Worm (Caenorhabditis elegans) whole organism, L3 larva: ENCODE measurements around the gene M01B2.8.

ENCODE experiments used
- ZK546.5 ChIP-seq: sonication (generic microtip); optimal IDR thresholded peaks from 2 replicates; lab custom pipeline; 2017; ENCODE audit warnings: missing biosample characterization, missing genetic modification characterization
- aly-2 ChIP-seq: fragments of 150-350 bp; optimal IDR thresholded peaks from 2 replicates; lab custom pipeline; 2014; ENCODE audit warnings: missing biosample characterization, missing genetic modification characterization
- ama-1 ChIP-seq: fragments of 150-350 bp; optimal IDR thresholded peaks from 2 replicates; lab custom pipeline; 2018
- ceh-82 ChIP-seq: fragments of 150-350 bp; optimal IDR thresholded peaks from 2 replicates; lab custom pipeline; 2014; ENCODE audit warnings: missing biosample characterization, missing genetic modification characterization
- ceh-9 ChIP-seq: sonication (generic microtip); optimal IDR thresholded peaks from 2 replicates; lab custom pipeline; 2018; ENCODE audit warnings: missing biosample characterization, missing genetic modification characterization
- elt-2 ChIP-seq: sonication (generic microtip); optimal IDR thresholded peaks from 2 replicates; lab custom pipeline; 2016; ENCODE audit warnings: missing genetic modification reagents, mild to moderate bottlenecking, missing genetic modification characterization, missing compliant biosample characterization
- elt-3 ChIP-seq, 3 experiments: fragments of 150-350 bp in 1 of 3; sonication (generic microtip) in 2 of 3; optimal IDR thresholded peaks; 2 replicates in 2 of 3; 4 replicates in 1 of 3; lab custom pipeline; 2014 to 2017; ENCODE audit warnings: missing biosample characterization in 3 of 3, missing genetic modification characterization in 3 of 3
- fkh-10 ChIP-seq: sonication (generic microtip); optimal IDR thresholded peaks from 2 replicates; lab custom pipeline; 2017; ENCODE audit warnings: missing biosample characterization, missing genetic modification reagents, missing genetic modification characterization
- nhr-11 ChIP-seq: fragments of 150-350 bp; optimal IDR thresholded peaks from 2 replicates; lab custom pipeline; 2014; ENCODE audit warnings: missing biosample characterization, missing genetic modification characterization
- nhr-25 ChIP-seq: sonication (generic microtip); optimal IDR thresholded peaks from 2 replicates; lab custom pipeline; 2017; ENCODE audit warnings: missing biosample characterization, missing genetic modification characterization
- zag-1 ChIP-seq: fragments of 150-350 bp; optimal IDR thresholded peaks from 2 replicates; lab custom pipeline; 2014; ENCODE audit warnings: missing biosample characterization, missing genetic modification characterization
- ztf-11 ChIP-seq: fragments of 150-350 bp; optimal IDR thresholded peaks from 2 replicates; lab custom pipeline; 2014; ENCODE audit warnings: missing biosample characterization, missing genetic modification characterization

DNA sequence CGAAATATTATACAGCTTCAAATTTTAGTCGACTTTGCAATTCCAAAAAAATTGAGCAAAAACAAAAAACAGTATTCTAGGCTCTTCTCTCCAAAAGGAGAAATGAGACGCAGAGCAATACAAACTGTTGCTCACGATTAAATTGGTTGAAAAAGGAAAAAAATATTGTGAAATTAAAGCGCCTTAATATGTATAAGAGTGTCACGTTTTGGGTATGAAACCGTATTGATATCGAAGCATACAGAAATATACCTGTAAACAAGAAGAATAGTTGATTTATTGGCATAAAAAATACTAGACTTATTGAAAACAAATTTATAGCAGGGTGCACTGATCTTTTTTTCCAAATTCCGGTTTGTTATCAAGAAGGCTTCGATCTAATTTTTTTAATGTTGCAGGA is 5.8 kb downstream of the M01B2.8 start, which contains the start of gene M01B2.13:
- TF ChIP-seq zag-1 (tag; lab: Kevin White, UChicago) = no peak
- no peak for TF ChIP-seq aly-2 (tag; lab: Kevin White, UChicago)
- no peak for TF ChIP-seq nhr-25 (tag; lab: Kevin White, UChicago)
- no peak for TF ChIP-seq ceh-82 (tag; lab: Kevin White, UChicago)
- TF ChIP-seq elt-3 (tag; optimal IDR thresholded peaks at IDR 0.05; lab: Kevin White, UChicago) = no peak
- TF ChIP-seq nhr-11 (tag; lab: Kevin White, UChicago) = no peak
- no peak for TF ChIP-seq ama-1 (lab: Kevin White, UChicago)
- TF ChIP-seq ztf-11 (tag; lab: Kevin White, UChicago) = no peak
- no peak for TF ChIP-seq elt-2 (tag; lab: Kevin White, UChicago)
- no peak for TF ChIP-seq fkh-10 (GFP tag; lab: Kevin White, UChicago)
- no peak for TF ChIP-seq ZK546.5 (tag; lab: Kevin White, UChicago)
- no peak for TF ChIP-seq ceh-9 (tag; lab: Kevin White, UChicago)
